Worm (Caenorhabditis elegans) whole organism, late embryonic: ENCODE results near the gene sup-18.

Experiments used
- C08G9.2 ChIP-seq: sonication (generic microtip); optimal IDR thresholded peaks from 2 replicates; lab custom pipeline; 2016; ENCODE audit warnings: mild to moderate bottlenecking, missing genetic modification characterization, moderate library complexity, missing compliant biosample characterization
- C38D4.7 ChIP-seq: fragments of 200-800 bp; sonication (Bioruptor generic); optimal IDR thresholded peaks from 2 replicates; lab custom pipeline; 2018; ENCODE audit warnings: mild to moderate bottlenecking, missing genetic modification characterization, moderate library complexity, missing compliant biosample characterization
- F13H6.1 ChIP-seq: sonication (generic microtip); optimal IDR thresholded peaks from 2 replicates; lab custom pipeline; 2016; ENCODE audit warnings: missing genetic modification characterization, missing compliant biosample characterization
- K02D7.2 ChIP-seq: sonication (generic microtip); optimal IDR thresholded peaks from 2 replicates; lab custom pipeline; 2017; ENCODE audit warnings: mild to moderate bottlenecking, missing genetic modification characterization, missing compliant biosample characterization
- K09A11.1 ChIP-seq: sonication (generic microtip); optimal IDR thresholded peaks from 2 replicates; lab custom pipeline; 2017; ENCODE audit warnings: antibody characterized with exemption, mild to moderate bottlenecking, missing genetic modification characterization, missing compliant biosample characterization; ENCODE audit not compliant: insufficient read depth
- Y22D7AL.16 ChIP-seq: sonication (generic microtip); optimal IDR thresholded peaks from 2 replicates; lab custom pipeline; 2016; ENCODE audit warnings: missing genetic modification characterization, missing compliant biosample characterization
- ama-1 ChIP-seq: fragments of 150-350 bp; optimal IDR thresholded peaks from 2 replicates; lab custom pipeline; 2014
- ceh-14 ChIP-seq: sonication (generic microtip); optimal IDR thresholded peaks from 2 replicates; lab custom pipeline; 2016; ENCODE audit warnings: missing genotype, missing genetic modification characterization, missing compliant biosample characterization
- ceh-2 ChIP-seq: sonication (generic microtip); optimal IDR thresholded peaks from 2 replicates; lab custom pipeline; 2016; ENCODE audit warnings: missing genotype, missing genetic modification characterization, missing compliant biosample characterization
- ceh-22 ChIP-seq: sonication (generic microtip); optimal IDR thresholded peaks from 2 replicates; lab custom pipeline; 2017; ENCODE audit warnings: missing biosample characterization, missing genetic modification characterization
- ceh-30 ChIP-seq: fragments of 150-350 bp; optimal IDR thresholded peaks from 2 replicates; lab custom pipeline; 2014; ENCODE audit warnings: missing biosample characterization, missing genetic modification characterization
- ceh-31 ChIP-seq: sonication (generic microtip); optimal IDR thresholded peaks from 2 replicates; lab custom pipeline; 2016; ENCODE audit warnings: missing genetic modification characterization, missing compliant biosample characterization
- ceh-48 ChIP-seq: sonication (generic microtip); optimal IDR thresholded peaks from 2 replicates; lab custom pipeline; 2016; ENCODE audit warnings: missing genetic modification characterization, inconsistent platforms, missing compliant biosample characterization
- ceh-6 ChIP-seq: fragments of 200-800 bp; sonication (Bioruptor generic); optimal IDR thresholded peaks from 2 replicates; lab custom pipeline; 2018; ENCODE audit warnings: mild to moderate bottlenecking, missing genetic modification characterization, missing compliant biosample characterization
- ceh-9 ChIP-seq: sonication (generic microtip); optimal IDR thresholded peaks from 2 replicates; lab custom pipeline; 2016; ENCODE audit warnings: mild to moderate bottlenecking, missing genetic modification characterization, inconsistent platforms, missing compliant biosample characterization
- che-1 ChIP-seq: sonication (generic microtip); optimal IDR thresholded peaks from 2 replicates; lab custom pipeline; 2016; ENCODE audit warnings: mild to moderate bottlenecking, missing genetic modification characterization, missing compliant biosample characterization
- dmd-4 ChIP-seq: sonication (generic microtip); optimal IDR thresholded peaks from 2 replicates; lab custom pipeline; 2016; ENCODE audit warnings: borderline replicate concordance, missing genetic modification characterization, missing compliant biosample characterization
- dve-1 ChIP-seq: sonication (generic microtip); optimal IDR thresholded peaks from 2 replicates; lab custom pipeline; 2017; ENCODE audit warnings: antibody characterized with exemption, mild to moderate bottlenecking, missing genetic modification characterization, missing compliant biosample characterization
- elt-2 ChIP-seq: sonication (generic microtip); optimal IDR thresholded peaks from 2 replicates; lab custom pipeline; 2016; ENCODE audit warnings: missing genetic modification reagents, missing genetic modification characterization, missing compliant biosample characterization
- elt-4 ChIP-seq: sonication (generic microtip); optimal IDR thresholded peaks from 2 replicates; lab custom pipeline; 2016; ENCODE audit warnings: missing genetic modification characterization, missing compliant biosample characterization
- ets-4 ChIP-seq: sonication (generic microtip); optimal IDR thresholded peaks from 2 replicates; lab custom pipeline; 2016; ENCODE audit warnings: missing genetic modification characterization, missing compliant biosample characterization
- eyg-1 ChIP-seq: sonication (generic microtip); optimal IDR thresholded peaks from 2 replicates; lab custom pipeline; 2016; ENCODE audit warnings: missing genotype, missing genetic modification characterization, missing compliant biosample characterization
- fkh-10 ChIP-seq: fragments of 150-350 bp; optimal IDR thresholded peaks from 2 replicates; lab custom pipeline; 2014; ENCODE audit warnings: missing biosample characterization, missing genetic modification reagents, missing genetic modification characterization
- gmeb-2 ChIP-seq: sonication (generic microtip); optimal IDR thresholded peaks from 2 replicates; lab custom pipeline; 2016; ENCODE audit warnings: missing genetic modification characterization, inconsistent platforms, missing compliant biosample characterization
- hlh-13 ChIP-seq: fragments of 200-800 bp; sonication (Bioruptor generic); optimal IDR thresholded peaks from 2 replicates; lab custom pipeline; 2018; ENCODE audit warnings: mild to moderate bottlenecking, missing genetic modification characterization, missing compliant biosample characterization
- hlh-30 ChIP-seq: sonication (generic microtip); optimal IDR thresholded peaks from 2 replicates; lab custom pipeline; 2017; ENCODE audit warnings: antibody characterized with exemption, missing genetic modification characterization, missing compliant biosample characterization; ENCODE audit not compliant: insufficient read depth
- hlh-6 ChIP-seq: sonication (generic microtip); optimal IDR thresholded peaks from 2 replicates; lab custom pipeline; 2016; ENCODE audit warnings: missing genotype, missing genetic modification characterization, missing compliant biosample characterization
- hlh-8 ChIP-seq: sonication (generic microtip); optimal IDR thresholded peaks from 2 replicates; lab custom pipeline; 2016; ENCODE audit warnings: missing genotype, missing genetic modification characterization, missing compliant biosample characterization
- lim-6 ChIP-seq: sonication (generic microtip); optimal IDR thresholded peaks from 2 replicates; lab custom pipeline; 2016; ENCODE audit warnings: missing genetic modification characterization, missing compliant biosample characterization
- lin-11 ChIP-seq: fragments of 200-800 bp; sonication (Bioruptor generic); optimal IDR thresholded peaks from 2 replicates; lab custom pipeline; 2018; ENCODE audit warnings: mild to moderate bottlenecking, missing genetic modification characterization, missing compliant biosample characterization
- madf-2 ChIP-seq: sonication (generic microtip); optimal IDR thresholded peaks from 2 replicates; lab custom pipeline; 2017; ENCODE audit warnings: missing genetic modification characterization, missing compliant biosample characterization
- mec-3 ChIP-seq: sonication (generic microtip); optimal IDR thresholded peaks from 2 replicates; lab custom pipeline; 2016; ENCODE audit warnings: borderline replicate concordance, missing genetic modification characterization, missing compliant biosample characterization
- nhr-232 ChIP-seq: sonication (generic microtip); optimal IDR thresholded peaks from 2 replicates; lab custom pipeline; 2016; ENCODE audit warnings: missing genetic modification characterization, missing compliant biosample characterization
- pag-3 ChIP-seq: sonication (generic microtip); optimal IDR thresholded peaks from 2 replicates; lab custom pipeline; 2016; ENCODE audit warnings: missing compliant biosample characterization, missing genetic modification characterization, borderline replicate concordance
- pax-1 ChIP-seq: fragments of 150-350 bp; optimal IDR thresholded peaks from 2 replicates; lab custom pipeline; 2014; ENCODE audit warnings: missing biosample characterization, missing genetic modification characterization
- pqm-1 ChIP-seq: sonication (generic microtip); optimal IDR thresholded peaks from 2 replicates; lab custom pipeline; 2016; ENCODE audit warnings: missing genetic modification characterization, missing compliant biosample characterization
- pros-1 ChIP-seq: fragments of 150-350 bp; optimal IDR thresholded peaks from 2 replicates; lab custom pipeline; 2014; ENCODE audit warnings: missing biosample characterization, missing genetic modification reagents, missing genetic modification characterization
- ref-2 ChIP-seq: sonication (generic microtip); optimal IDR thresholded peaks from 2 replicates; lab custom pipeline; 2016; ENCODE audit warnings: missing genetic modification characterization, missing compliant biosample characterization
- sdc-2 ChIP-seq: sonication (generic microtip); optimal IDR thresholded peaks from 2 replicates; lab custom pipeline; 2016; ENCODE audit warnings: missing genotype, missing genetic modification characterization, missing compliant biosample characterization
- syd-9 ChIP-seq: sonication (generic microtip); optimal IDR thresholded peaks from 2 replicates; lab custom pipeline; 2016; ENCODE audit warnings: mild to moderate bottlenecking, missing genetic modification characterization, moderate library complexity, missing compliant biosample characterization
- tbx-2 ChIP-seq: sonication (generic microtip); optimal IDR thresholded peaks from 2 replicates; lab custom pipeline; 2016; ENCODE audit warnings: missing genetic modification characterization, missing compliant biosample characterization
- tbx-7 ChIP-seq: sonication (generic microtip); optimal IDR thresholded peaks from 2 replicates; lab custom pipeline; 2016; ENCODE audit warnings: missing genotype, missing genetic modification characterization, missing compliant biosample characterization
- ttx-3 ChIP-seq: sonication (generic microtip); optimal IDR thresholded peaks from 2 replicates; lab custom pipeline; 2016; ENCODE audit warnings: missing genetic modification reagents, missing genetic modification characterization, missing compliant biosample characterization
- unc-3 ChIP-seq, 2 experiments: fragments of 200-800 bp in 1 of 2; sonication (Bioruptor generic) in 1 of 2; sonication (generic microtip) in 1 of 2; conservative IDR thresholded peaks in 1 of 2; optimal IDR thresholded peaks in 1 of 2; 2 replicates each; pipeline versions ENCODE4 v1.3.6 to Lab custom; 2016 to 2022; ENCODE audit warnings: missing compliant biosample characterization in 2 of 2, missing genetic modification characterization in 2 of 2, missing genetic modification reagents in 1 of 2
- unc-42 ChIP-seq: sonication (generic microtip); optimal IDR thresholded peaks from 2 replicates; lab custom pipeline; 2016; ENCODE audit warnings: missing genotype, missing genetic modification characterization, missing compliant biosample characterization
- unc-55 ChIP-seq: sonication (generic microtip); optimal IDR thresholded peaks from 2 replicates; lab custom pipeline; 2017; ENCODE audit warnings: missing biosample characterization, missing genetic modification reagents, missing genetic modification characterization
- zip-5 ChIP-seq: sonication (generic microtip); optimal IDR thresholded peaks from 2 replicates; lab custom pipeline; 2016; ENCODE audit warnings: missing genetic modification characterization, missing compliant biosample characterization
- ztf-16 ChIP-seq: sonication (generic microtip); optimal IDR thresholded peaks from 2 replicates; lab custom pipeline; 2017; ENCODE audit warnings: missing genetic modification characterization, missing compliant biosample characterization

Gene sup-18

ce11 chrIII:7855468-7855867 is 23.2 kb downstream of the sup-18 start:
- no peak for TF ChIP-seq K09A11.1 (tag; lab: Kevin White, UChicago)
- no peak for TF ChIP-seq ceh-6 (GFP tag; lab: Kevin White, UChicago)
- no peak for TF ChIP-seq ceh-22
- TF ChIP-seq elt-4 (tag; lab: Kevin White, UChicago), result no peak
- no peak for TF ChIP-seq nhr-232 (tag; lab: Kevin White, UChicago)
- TF ChIP-seq gmeb-2 (tag; lab: Kevin White, UChicago), result no peak
- no peak for TF ChIP-seq F13H6.1 (tag; lab: Kevin White, UChicago)
- TF ChIP-seq ceh-2 (tag; lab: Kevin White, UChicago), result no peak

- TF ChIP-seq elt-2 (peak; percentile 96), ceh-2 (tag; lab: Kevin White, UChicago) (peak; percentile 81), ama-1 (lab: Kevin White, UChicago) (no peak), Y22D7AL.16 (tag; lab: Kevin White, UChicago) (peak; percentile 42), zip-5 (tag; lab: Kevin White, UChicago) (peak; percentile 49), ceh-48 (tag; lab: Kevin White, UChicago) (peak; percentile 83), madf-2 (peak; percentile 92), tbx-7 (tag; lab: Kevin White, UChicago) (peak; percentile 75), ttx-3 (peak; percentile 79), unc-42 (peak; percentile 99), unc-55 (peak; percentile 83), ref-2 (tag; lab: Kevin White, UChicago) (peak; percentile 99), hlh-30 (tag; lab: Kevin White, UChicago) (peak; percentile 88), ceh-9 (tag; lab: Kevin White, UChicago) (no peak), ceh-31 (tag; lab: Kevin White, UChicago) (peak; percentile 98), C38D4.7 (GFP tag; lab: Kevin White, UChicago) (peak; percentile 38), mec-3 (tag; lab: Kevin White, UChicago) (no peak), nhr-232 (tag; lab: Kevin White, UChicago) (no peak), pros-1 (tag; lab: Kevin White, UChicago) (peak; percentile 91), lin-11 (tag; lab: Kevin White, UChicago) (peak; percentile 53), ztf-16 (tag; lab: Kevin White, UChicago) (peak; percentile 93), pqm-1 (tag; lab: Kevin White, UChicago) (peak; percentile 89), hlh-13 (GFP tag; lab: Kevin White, UChicago) (no peak), syd-9 (peak; percentile 92), eyg-1 (tag; lab: Kevin White, UChicago) (peak; percentile 30), C08G9.2 (peak; percentile 86), K02D7.2 (tag; lab: Kevin White, UChicago) (peak; percentile 77), che-1 (tag; lab: Kevin White, UChicago) (peak; percentile 62), unc-3 (GFP tag; conservative IDR thresholded peaks at IDR 0.05; lab: Robert Waterston, UW) (peak; percentile 84), unc-3 (tag; optimal IDR thresholded peaks at IDR 0.05; lab: Kevin White, UChicago) (peak; percentile 80), pag-3 (tag; lab: Kevin White, UChicago) (no peak), sdc-2 (tag; lab: Kevin White, UChicago) (peak; percentile 78), dmd-4 (peak; percentile 68), lim-6 (tag; lab: Kevin White, UChicago) (peak; percentile 78), ceh-14 (peak; percentile 97), pax-1 (peak; percentile 89), hlh-6 (tag; lab: Kevin White, UChicago) (no peak), fkh-10 (GFP tag; lab: Kevin White, UChicago) (no peak), F13H6.1 (tag; lab: Kevin White, UChicago) (peak; percentile 90), gmeb-2 (tag; lab: Kevin White, UChicago) (peak; percentile 78), ceh-30 (tag; lab: Kevin White, UChicago) (peak; percentile 55), tbx-2 (tag; lab: Kevin White, UChicago) (peak; percentile 98), K09A11.1 (tag; lab: Kevin White, UChicago) (peak; percentile 91), hlh-8 (tag; lab: Kevin White, UChicago) (peak; percentile 87), ets-4 (peak; percentile 84), dve-1 (tag; lab: Kevin White, UChicago) (peak; percentile 97)
Measured at ce11 chrIII:7854494-7855184, 24.1 kb downstream of the sup-18 start, which contains the start of gene rpl-35. Gene rpl-35, plus strand, starts transcription at chrIII:7855134.
